Fruit fly (Drosophila melanogaster): Measurements from ENCODE around the gene Spp.

DNA sequence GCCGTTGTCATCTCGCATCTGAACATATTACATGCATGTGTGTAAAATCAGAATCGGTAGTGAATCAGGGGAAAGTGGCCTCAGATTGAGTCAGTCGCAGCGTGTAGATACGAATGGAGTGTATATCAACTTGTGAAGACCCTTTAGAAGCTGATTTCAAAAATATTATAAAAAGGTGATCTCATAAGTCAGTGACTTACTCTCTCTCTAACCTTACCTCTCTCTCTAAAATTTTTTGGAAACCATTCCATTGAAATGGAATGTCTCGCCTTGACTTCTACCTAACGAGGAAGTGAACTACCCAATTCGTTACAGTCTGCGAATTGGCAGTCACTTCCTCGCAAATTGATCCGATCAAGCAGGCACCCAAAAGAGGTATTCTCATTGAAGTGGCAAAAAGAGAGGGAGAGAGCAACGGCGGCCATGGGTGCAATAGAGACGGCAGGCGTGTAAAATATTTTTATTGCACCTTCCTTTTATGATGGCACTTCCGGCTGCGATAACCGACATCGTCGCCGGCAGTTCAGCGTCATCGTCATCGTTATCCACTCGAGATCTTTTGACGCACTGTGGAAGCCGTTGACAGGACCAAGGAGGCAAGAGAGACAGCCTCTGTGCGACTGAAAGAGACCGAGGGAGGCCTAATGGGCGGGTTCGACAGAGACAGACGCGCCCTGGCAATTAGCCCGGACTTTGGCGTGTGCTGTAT lies 26.4 kb downstream of the Spp start:
- no peak for TF ChIP-seq cic (GFP tag; optimal IDR thresholded peaks at IDR 0.05)
- TF ChIP-seq Hr96 (GFP tag; optimal IDR thresholded peaks at IDR 0.05): no peak
- no peak for TF ChIP-seq CG14711 (tag; optimal IDR thresholded peaks at IDR 0.05)
- TF ChIP-seq CG7101 (tag; optimal IDR thresholded peaks at IDR 0.05): no peak
- no peak for TF ChIP-seq bab1 (GFP tag; optimal IDR thresholded peaks at IDR 0.05)
- no peak for TF ChIP-seq ovo (GFP tag; optimal IDR thresholded peaks at IDR 0.05)
- TF ChIP-seq CG1620 (GFP tag; optimal IDR thresholded peaks at IDR 0.05): no peak
- TF ChIP-seq Clk (GFP tag; optimal IDR thresholded peaks at IDR 0.05): no peak
- TF ChIP-seq kay (GFP tag; ENCODE audit: borderline replicate concordance): no peak
